Fruit fly (Drosophila melanogaster) whole organism, embryonic: ENCODE results near the gene CG13917.

Source experiments
- Aef1 ChIP-seq: fragments of 200-800 bp; sonication (Bioruptor generic); IDR thresholded peaks from 3 replicates; pipeline ENCODE4 v1.3.6; 2022; ENCODE audit warnings: missing biosample characterization, missing genetic modification characterization
- Awh ChIP-seq: fragments of 200-800 bp; sonication (Bioruptor generic); IDR thresholded peaks from 2 replicates; pipeline ENCODE4, ENCODE4 v1.3.6; 2022; ENCODE audit warnings: missing biosample characterization, missing genetic modification characterization
- CG10267 ChIP-seq: fragments of 200-800 bp; sonication (Bioruptor generic); optimal IDR thresholded peaks from 2 replicates; lab custom pipeline; 2018; ENCODE audit warnings: missing biosample characterization, mild to moderate bottlenecking, missing genetic modification characterization, moderate library complexity
- CG10431 ChIP-seq: fragments of 200-800 bp; sonication (Bioruptor generic); optimal IDR thresholded peaks from 3 replicates; lab custom pipeline; 2018; ENCODE audit warnings: missing biosample characterization, mild to moderate bottlenecking, missing genetic modification characterization
- CG10979 ChIP-seq: fragments of 200-800 bp; sonication (Bioruptor generic); optimal IDR thresholded peaks from 2 replicates; lab custom pipeline; 2018; ENCODE audit warnings: missing biosample characterization, mild to moderate bottlenecking, missing genetic modification characterization, moderate library complexity
- CG11247 ChIP-seq: fragments of 200-800 bp; sonication (Bioruptor generic); IDR thresholded peaks from 2 replicates; pipeline ENCODE4 v1.3.6; 2022; ENCODE audit warnings: missing biosample characterization, missing genetic modification characterization
- CG11456 ChIP-seq: fragments of 200-800 bp; sonication (Bioruptor generic); IDR thresholded peaks from 3 replicates; pipeline ENCODE4 v1.3.6; 2022; ENCODE audit warnings: missing biosample characterization, missing genetic modification characterization
- CG12219 ChIP-seq: fragments of 200-800 bp; sonication (Bioruptor generic); optimal IDR thresholded peaks from 3 replicates; lab custom pipeline; 2018; ENCODE audit warnings: missing biosample characterization, mild to moderate bottlenecking, missing genetic modification characterization
- CG12744 ChIP-seq: fragments of 200-800 bp; sonication (Bioruptor generic); optimal IDR thresholded peaks from 2 replicates; lab custom pipeline; 2016; ENCODE audit warnings: missing biosample characterization, missing genetic modification characterization
- CG14050 ChIP-seq: fragments of 200-800 bp; sonication (Bioruptor generic); IDR thresholded peaks from 3 replicates; pipeline ENCODE4 v1.3.6; 2022; ENCODE audit warnings: missing biosample characterization, missing genetic modification characterization
- CG14965 ChIP-seq: fragments of 200-800 bp; sonication (Bioruptor generic); optimal IDR thresholded peaks from 2 replicates; lab custom pipeline; 2016; ENCODE audit warnings: missing biosample characterization, missing genetic modification characterization, borderline replicate concordance
- CG1603 ChIP-seq: fragments of 200-800 bp; sonication (Bioruptor generic); optimal IDR thresholded peaks from 2 replicates; lab custom pipeline; 2019; ENCODE audit warnings: missing biosample characterization, mild to moderate bottlenecking, missing genetic modification characterization, moderate library complexity
- CG1832 ChIP-seq: fragments of 200-800 bp; sonication (Bioruptor generic); optimal IDR thresholded peaks from 2 replicates; lab custom pipeline; 2017; ENCODE audit warnings: missing biosample characterization, mild to moderate bottlenecking, missing genetic modification characterization, inconsistent platforms
- CG2116 ChIP-seq: fragments of 200-800 bp; sonication (Bioruptor generic); optimal IDR thresholded peaks from 3 replicates; lab custom pipeline; 2018; ENCODE audit warnings: missing biosample characterization, mild to moderate bottlenecking, missing genetic modification characterization
- CG32772 ChIP-seq: fragments of 200-800 bp; sonication (Bioruptor generic); IDR thresholded peaks from 2 replicates; pipeline ENCODE4 v1.3.6; 2022; ENCODE audit warnings: missing biosample characterization, missing genetic modification characterization
- CG34224 ChIP-seq: fragments of 200-800 bp; sonication (Bioruptor generic); IDR thresholded peaks from 3 replicates; pipeline ENCODE4 v1.3.6; 2022; ENCODE audit warnings: missing biosample characterization, missing genetic modification characterization; ENCODE audit not compliant: partially characterized antibody
- CG3838 ChIP-seq: fragments of 200-800 bp; sonication (Bioruptor generic); optimal IDR thresholded peaks from 3 replicates; lab custom pipeline; 2016; ENCODE audit warnings: missing biosample characterization, missing genetic modification characterization
- CG43689 ChIP-seq: fragments of 200-800 bp; sonication (Bioruptor generic); IDR thresholded peaks from 2 replicates; pipeline ENCODE4 v1.3.6; 2022; ENCODE audit warnings: missing biosample characterization, missing genetic modification characterization
- CG4707 ChIP-seq: fragments of 200-800 bp; sonication (Bioruptor generic); optimal IDR thresholded peaks from 2 replicates; lab custom pipeline; 2018; ENCODE audit warnings: missing biosample characterization, mild to moderate bottlenecking, missing genetic modification characterization, moderate library complexity
- CG4820 ChIP-seq: fragments of 200-800 bp; sonication (Bioruptor generic); optimal IDR thresholded peaks from 3 replicates; lab custom pipeline; 2016; ENCODE audit warnings: missing biosample characterization, missing genetic modification characterization
- CG6765 ChIP-seq: fragments of 200-800 bp; sonication (Bioruptor generic); optimal IDR thresholded peaks from 3 replicates; lab custom pipeline; 2017; ENCODE audit warnings: missing biosample characterization, mild to moderate bottlenecking, missing genetic modification characterization
- CG7372 ChIP-seq: fragments of 200-800 bp; sonication (Bioruptor generic); IDR thresholded peaks from 2 replicates; pipeline ENCODE4 v1.3.6; 2022; ENCODE audit warnings: missing biosample characterization, missing genetic modification characterization
- CG8944 ChIP-seq: fragments of 200-800 bp; sonication (Bioruptor generic); optimal IDR thresholded peaks from 3 replicates; lab custom pipeline; 2016; ENCODE audit warnings: missing biosample characterization, missing genetic modification characterization
- Chrac-16 ChIP-seq: fragments of 200-800 bp; sonication (Bioruptor generic); optimal IDR thresholded peaks from 3 replicates; lab custom pipeline; 2016; ENCODE audit warnings: missing biosample characterization, missing genetic modification characterization
- Gug ChIP-seq: fragments of 200-800 bp; sonication (Bioruptor generic); IDR thresholded peaks from 4 replicates; pipeline ENCODE4 v1.3.6; 2022; ENCODE audit warnings: missing biosample characterization, missing genetic modification characterization
- HmgZ ChIP-seq: fragments of 200-800 bp; sonication (Bioruptor generic); optimal IDR thresholded peaks from 2 replicates; lab custom pipeline; 2018; ENCODE audit warnings: missing biosample characterization, mild to moderate bottlenecking, missing genetic modification characterization
- Hr78 ChIP-seq, 2 experiments: fragments of 200-800 bp in 1 of 2; fragments of >200 bp in 1 of 2; sonication (Bioruptor generic) in 1 of 2; optimal IDR thresholded peaks; 2 replicates each; lab custom pipeline; 2017 to 2019; ENCODE audit warnings: missing biosample characterization in 2 of 2, missing genetic modification characterization in 2 of 2, mild to moderate bottlenecking in 1 of 2, moderate library complexity in 1 of 2
- Lhr ChIP-seq: fragments of 200-800 bp; sonication (Bioruptor generic); optimal IDR thresholded peaks from 3 replicates; lab custom pipeline; 2017; ENCODE audit warnings: mild to moderate bottlenecking, missing biosample characterization, missing genetic modification reagents, missing genetic modification characterization
- Lpt ChIP-seq: fragments of >200 bp; optimal IDR thresholded peaks from 2 replicates; lab custom pipeline; 2018; ENCODE audit warnings: missing biosample characterization, missing genetic modification characterization
- NC2β ChIP-seq: fragments of 200-800 bp; sonication (Bioruptor generic); optimal IDR thresholded peaks from 2 replicates; lab custom pipeline; 2016; ENCODE audit warnings: missing biosample characterization, missing genetic modification characterization
- Spps ChIP-seq: fragments of 200-800 bp; sonication (Bioruptor generic); optimal IDR thresholded peaks from 2 replicates; lab custom pipeline; 2018; ENCODE audit warnings: missing biosample characterization, mild to moderate bottlenecking, missing genetic modification characterization
- Sry-δ ChIP-seq: fragments of 200-800 bp; sonication (Bioruptor generic); optimal IDR thresholded peaks from 2 replicates; lab custom pipeline; 2016; ENCODE audit warnings: missing biosample characterization, missing genetic modification characterization
- Ssrp ChIP-seq: fragments of 200-800 bp; sonication (Bioruptor generic); optimal IDR thresholded peaks from 2 replicates; lab custom pipeline; 2018; ENCODE audit warnings: missing biosample characterization, mild to moderate bottlenecking, missing genetic modification characterization, moderate library complexity
- Taf1 ChIP-seq: fragments of 200-800 bp; sonication (Bioruptor generic); IDR thresholded peaks from 2 replicates; pipeline ENCODE4 v1.3.6; 2022; ENCODE audit warnings: missing biosample characterization, missing genetic modification characterization
- Vsx1 ChIP-seq: fragments of 200-800 bp; sonication (Bioruptor generic); optimal IDR thresholded peaks from 2 replicates; lab custom pipeline; 2017; ENCODE audit warnings: missing biosample characterization, mild to moderate bottlenecking, missing genetic modification characterization, missing genetic modification reagents
- az2 ChIP-seq: fragments of 200-800 bp; sonication (Bioruptor generic); optimal IDR thresholded peaks from 3 replicates; lab custom pipeline; 2016; ENCODE audit warnings: missing biosample characterization, missing genetic modification characterization
- cg ChIP-seq: fragments of 200-800 bp; sonication (Bioruptor generic); optimal IDR thresholded peaks from 3 replicates; lab custom pipeline; 2019; ENCODE audit warnings: missing biosample characterization, mild to moderate bottlenecking, missing genetic modification characterization, moderate library complexity
- esg ChIP-seq: fragments of 200-800 bp; sonication (Bioruptor generic); conservative IDR thresholded peaks from 2 replicates; pipeline ENCODE4 v1.3.6; 2022; ENCODE audit warnings: missing biosample characterization, missing genetic modification characterization
- ewg ChIP-seq: fragments of 200-800 bp; sonication (Bioruptor generic); optimal IDR thresholded peaks from 3 replicates; lab custom pipeline; 2017; ENCODE audit warnings: mild to moderate bottlenecking, missing biosample characterization, missing genetic modification reagents, missing genetic modification characterization
- eyg ChIP-seq: fragments of 200-800 bp; sonication (Bioruptor generic); optimal IDR thresholded peaks from 3 replicates; lab custom pipeline; 2016; ENCODE audit warnings: missing biosample characterization, missing genetic modification characterization
- gsb-n ChIP-seq: fragments of 200-800 bp; sonication (Bioruptor generic); optimal IDR thresholded peaks from 3 replicates; lab custom pipeline; 2018; ENCODE audit warnings: missing biosample characterization, mild to moderate bottlenecking, missing genetic modification characterization
- jing ChIP-seq: fragments of 200-800 bp; sonication (Bioruptor generic); optimal IDR thresholded peaks from 2 replicates; lab custom pipeline; 2018; ENCODE audit warnings: missing biosample characterization, mild to moderate bottlenecking, missing genetic modification characterization
- lab ChIP-seq: fragments of 200-800 bp; sonication (Bioruptor generic); optimal IDR thresholded peaks from 3 replicates; lab custom pipeline; 2017; ENCODE audit warnings: missing biosample characterization, missing genetic modification characterization, mild to moderate bottlenecking, moderate library complexity, missing genetic modification reagents
- nerfin-2 ChIP-seq: fragments of 200-800 bp; sonication (Bioruptor generic); IDR thresholded peaks from 2 replicates; pipeline ENCODE4 v1.3.6; 2022; ENCODE audit warnings: missing biosample characterization, missing genetic modification characterization; ENCODE audit not compliant: partially characterized antibody
- sd ChIP-seq: fragments of 200-800 bp; sonication (Bioruptor generic); optimal IDR thresholded peaks from 3 replicates; lab custom pipeline; 2018; ENCODE audit warnings: missing biosample characterization, mild to moderate bottlenecking, missing genetic modification characterization, moderate library complexity
- slbo ChIP-seq: fragments of 200-800 bp; sonication (Bioruptor generic); IDR thresholded peaks from 2 replicates; pipeline ENCODE4 v1.3.6; 2022; ENCODE audit warnings: missing biosample characterization, missing genetic modification characterization
- tll ChIP-seq, 2 experiments: fragments of 200-800 bp in 1 of 2; fragments of >200 bp in 1 of 2; sonication (Bioruptor generic) in 1 of 2; optimal IDR thresholded peaks; 2 replicates each; lab custom pipeline; 2017 to 2019; ENCODE audit warnings: missing biosample characterization in 2 of 2, missing genetic modification characterization in 2 of 2, mild to moderate bottlenecking in 1 of 2, moderate library complexity in 1 of 2
- trem ChIP-seq: fragments of 200-800 bp; optimal IDR thresholded peaks from 3 replicates; lab custom pipeline; 2019; ENCODE audit warnings: missing biosample characterization, mild to moderate bottlenecking, missing genetic modification characterization, moderate library complexity
- ttk ChIP-seq: fragments of 200-800 bp; sonication (Bioruptor generic); IDR thresholded peaks from 2 replicates; pipeline ENCODE4 v2.1.2; 2022; ENCODE audit warnings: missing biosample characterization, missing genetic modification characterization
- tup ChIP-seq: fragments of 200-800 bp; sonication (Bioruptor generic); optimal IDR thresholded peaks from 2 replicates; lab custom pipeline; 2016; ENCODE audit warnings: missing biosample characterization, mild to moderate bottlenecking, missing genetic modification characterization, moderate library complexity

The CG13917 gene

DNA sequence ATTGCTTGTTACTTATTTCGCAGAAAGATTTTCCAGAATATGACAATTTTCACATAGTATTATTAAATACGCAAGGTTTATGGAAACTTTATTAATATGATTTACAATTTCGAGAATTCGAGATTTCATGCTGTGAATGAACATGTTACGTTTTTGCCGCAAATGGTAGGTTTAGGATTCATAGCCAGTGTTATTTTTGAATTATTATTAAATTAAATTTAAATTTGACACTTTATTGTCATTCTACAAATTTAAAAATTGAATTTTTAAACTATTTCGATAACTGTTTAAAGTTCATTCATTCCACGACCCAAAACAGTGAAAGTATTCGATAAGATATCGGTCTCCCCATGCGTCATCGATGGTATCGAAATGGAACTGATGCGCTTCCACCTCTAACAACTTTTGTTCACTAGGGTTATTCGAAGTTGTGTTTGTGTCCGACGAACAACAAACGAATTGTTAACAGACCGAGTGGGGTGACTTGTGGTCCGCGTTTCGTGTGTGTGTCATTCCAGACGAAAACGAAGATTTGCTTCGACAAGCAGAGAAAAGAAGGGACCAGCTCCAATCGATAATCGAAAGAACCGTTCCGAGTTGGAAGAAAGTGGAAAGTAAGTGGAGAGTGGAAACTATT is 30.7 kb upstream of the CG13917 start, which contains the start of the genes CG32313 and Pcyt1 (continued):
- TF ChIP-seq CG11456 (GFP tag; lab: Robert Waterston, UW) = no peak
- TF ChIP-seq CG12744 = no peak
- no peak for TF ChIP-seq CG11247 (GFP tag; lab: Robert Waterston, UW)
- TF ChIP-seq Hr78 (GFP tag; optimal IDR thresholded peaks at IDR 0.05; lab: Kevin White, UChicago) = no peak
- no peak for TF ChIP-seq eyg (GFP tag; lab: Kevin White, UChicago)
- TF ChIP-seq Taf1 = no peak
- TF ChIP-seq CG4707 (GFP tag; lab: Kevin White, UChicago) = peak; percentile 37
- no peak for TF ChIP-seq az2 (GFP tag; lab: Kevin White, UChicago)
- TF ChIP-seq gsb-n (tag; lab: Kevin White, UChicago) = peak; percentile 11
- no peak for TF ChIP-seq jing (GFP tag; lab: Kevin White, UChicago)
- no peak for TF ChIP-seq ttk (GFP tag; lab: Robert Waterston, UW)
- TF ChIP-seq sd = peak; percentile 75
- no peak for TF ChIP-seq tll (GFP tag; optimal IDR thresholded peaks at IDR 0.05; lab: Kevin White, UChicago)
- TF ChIP-seq CG6765 (GFP tag; lab: Kevin White, UChicago) = no peak
- TF ChIP-seq Awh = no peak
- peak; percentile 77 for TF ChIP-seq CG1603
- no peak for TF ChIP-seq esg
- TF ChIP-seq Vsx1 (GFP tag; lab: Kevin White, UChicago) = no peak
- peak; percentile 35 for TF ChIP-seq cg (GFP tag; lab: Kevin White, UChicago)
- no peak for TF ChIP-seq Ssrp (tag; lab: Kevin White, UChicago)
- no peak for TF ChIP-seq CG14965 (GFP tag; lab: Kevin White, UChicago)
- no peak for TF ChIP-seq CG32772 (GFP tag; lab: Robert Waterston, UW)
- TF ChIP-seq CG10267 (tag; lab: Kevin White, UChicago) = peak; percentile 45
- peak; percentile 34 for TF ChIP-seq CG12219 (GFP tag; lab: Kevin White, UChicago)
- TF ChIP-seq Lhr (GFP tag; lab: Kevin White, UChicago) = peak; percentile 62
- no peak for TF ChIP-seq Lpt (GFP tag; lab: Kevin White, UChicago)
- TF ChIP-seq NC2β = peak; percentile 11
- no peak for TF ChIP-seq Chrac-16 (GFP tag; lab: Kevin White, UChicago)
- TF ChIP-seq CG10431 (GFP tag; lab: Kevin White, UChicago) = no peak
- no peak for TF ChIP-seq CG4820 (GFP tag; lab: Kevin White, UChicago)
- TF ChIP-seq Gug = no peak
- TF ChIP-seq Sry-δ (GFP tag; lab: Kevin White, UChicago) = peak; percentile 96
- peak; percentile 86 for TF ChIP-seq CG2116 (GFP tag; lab: Kevin White, UChicago)
- TF ChIP-seq slbo (GFP tag; lab: Robert Waterston, UW) = peak; percentile 39; the same call in 1 of the 2 replicates
- TF ChIP-seq ewg (GFP tag; lab: Kevin White, UChicago) = no peak
- TF ChIP-seq CG3838 = peak; percentile 94
- TF ChIP-seq CG14050 (GFP tag; lab: Robert Waterston, UW) = no peak
- no peak for TF ChIP-seq CG43689 (GFP tag; lab: Robert Waterston, UW)
- peak; percentile 11 for TF ChIP-seq CG10979 (tag; lab: Kevin White, UChicago)
- TF ChIP-seq Spps (tag; lab: Kevin White, UChicago) = no peak
- peak; percentile 27 for TF ChIP-seq lab (GFP tag; lab: Kevin White, UChicago)
- TF ChIP-seq CG7372 (GFP tag; lab: Robert Waterston, UW) = no peak
- TF ChIP-seq nerfin-2 = peak; percentile 89
- TF ChIP-seq CG8944 = no peak
- TF ChIP-seq CG34224 = peak; percentile 87
- no peak for TF ChIP-seq CG1832 (GFP tag; lab: Kevin White, UChicago)
- no peak for TF ChIP-seq Aef1 (GFP tag; lab: Robert Waterston, UW)
- TF ChIP-seq HmgZ (tag; lab: Kevin White, UChicago) = peak; percentile 61
- TF ChIP-seq trem = peak; percentile 65
- no peak for TF ChIP-seq tup (GFP tag; lab: Kevin White, UChicago)
